Worm (Caenorhabditis elegans) whole organism, midembryonic: ENCODE measurements around the gene tdc-1.

ENCODE experiments used
- T22C8.4 ChIP-seq: fragments of 200-800 bp; sonication (Bioruptor generic); IDR thresholded peaks from 2 replicates; pipeline ENCODE4 v1.3.6; 2022; ENCODE audit warnings: missing genetic modification characterization, missing compliant biosample characterization
- cog-1 ChIP-seq: sonication (generic microtip); optimal IDR thresholded peaks from 2 replicates; lab custom pipeline; 2016; ENCODE audit warnings: missing genetic modification characterization, missing compliant biosample characterization
- flt-1 ChIP-seq: fragments of 200-800 bp; sonication (Bioruptor generic); IDR thresholded peaks from 2 replicates; pipeline ENCODE4 v1.3.6; 2022; ENCODE audit warnings: missing genetic modification characterization, missing compliant biosample characterization
- klf-2 ChIP-seq: fragments of 200-800 bp; sonication (Bioruptor generic); conservative IDR thresholded peaks from 2 replicates; pipeline ENCODE4 v1.3.6; 2022; ENCODE audit warnings: missing genetic modification reagents, missing genetic modification characterization, missing compliant biosample characterization
- med-1 ChIP-seq: sonication (generic microtip); optimal IDR thresholded peaks from 2 replicates; lab custom pipeline; 2017; ENCODE audit warnings: missing genetic modification characterization, mild to moderate bottlenecking, missing compliant biosample characterization, antibody characterized with exemption, missing genetic modification reagents; ENCODE audit not compliant: insufficient read depth
- ref-1 ChIP-seq: fragments of 200-800 bp; sonication (Bioruptor generic); conservative IDR thresholded peaks from 2 replicates; pipeline ENCODE4 v1.3.6; 2022; ENCODE audit warnings: missing genetic modification reagents, missing genetic modification characterization, missing compliant biosample characterization
- tab-1 ChIP-seq: fragments of 200-800 bp; sonication (Bioruptor generic); IDR thresholded peaks from 2 replicates; pipeline ENCODE4 v1.3.6; 2022; ENCODE audit warnings: missing genetic modification characterization, missing compliant biosample characterization
- ztf-23 ChIP-seq: fragments of 200-800 bp; sonication (Bioruptor generic); IDR thresholded peaks from 2 replicates; pipeline ENCODE4 v1.3.6; 2022; ENCODE audit warnings: missing genetic modification reagents, missing genetic modification characterization, missing compliant biosample characterization
- ztf-29 ChIP-seq: fragments of 200-800 bp; sonication (Bioruptor generic); IDR thresholded peaks from 2 replicates; pipeline ENCODE4 v1.3.6; 2022; ENCODE audit warnings: missing genetic modification reagents, missing genetic modification characterization, missing compliant biosample characterization

The tdc-1 gene

DNA sequence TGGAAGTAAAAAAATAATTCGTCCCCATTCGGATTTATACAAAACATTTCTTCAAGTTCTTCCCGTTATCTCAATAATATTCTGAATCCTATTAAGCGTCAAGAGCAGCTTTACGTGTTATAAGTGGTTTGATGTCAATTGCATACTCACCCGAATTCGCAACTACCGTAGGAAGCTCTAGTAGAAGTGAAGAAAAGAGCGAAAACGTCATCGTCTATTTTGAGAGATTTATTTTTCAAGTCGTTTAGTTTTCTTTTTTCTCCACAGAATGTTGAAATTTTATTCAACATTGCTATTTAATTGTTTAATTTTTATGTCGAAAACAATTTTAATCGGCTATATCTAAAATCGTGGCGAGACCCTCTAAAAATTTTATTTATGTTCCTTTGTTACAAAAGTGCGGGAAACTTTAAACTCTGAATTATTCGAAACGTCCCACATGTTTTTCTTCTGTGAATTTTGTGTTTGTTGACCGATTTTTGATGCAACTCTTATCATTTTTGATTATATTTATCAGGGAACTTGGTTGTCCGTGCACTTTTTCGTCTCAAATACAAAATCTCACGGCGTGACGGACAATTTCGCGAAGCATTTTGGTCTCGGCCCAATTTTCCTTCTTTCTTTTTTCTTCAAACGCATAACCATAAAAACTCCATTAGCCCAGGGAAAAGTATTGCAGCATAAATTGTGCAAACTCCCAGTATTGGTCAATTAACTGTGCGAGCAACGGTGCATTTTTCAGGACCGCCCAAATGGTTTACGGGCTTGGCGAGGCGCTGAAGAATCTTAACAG, at the start of gene tdc-1:
tdc-1 (plus strand) TSS at position 743 of the 793 bp plus-strand sequence.
- TF ChIP-seq tab-1 (GFP tag; lab: Robert Waterston, UW) (no peak), ztf-23 (GFP tag; lab: Robert Waterston, UW) (no peak)

DNA sequence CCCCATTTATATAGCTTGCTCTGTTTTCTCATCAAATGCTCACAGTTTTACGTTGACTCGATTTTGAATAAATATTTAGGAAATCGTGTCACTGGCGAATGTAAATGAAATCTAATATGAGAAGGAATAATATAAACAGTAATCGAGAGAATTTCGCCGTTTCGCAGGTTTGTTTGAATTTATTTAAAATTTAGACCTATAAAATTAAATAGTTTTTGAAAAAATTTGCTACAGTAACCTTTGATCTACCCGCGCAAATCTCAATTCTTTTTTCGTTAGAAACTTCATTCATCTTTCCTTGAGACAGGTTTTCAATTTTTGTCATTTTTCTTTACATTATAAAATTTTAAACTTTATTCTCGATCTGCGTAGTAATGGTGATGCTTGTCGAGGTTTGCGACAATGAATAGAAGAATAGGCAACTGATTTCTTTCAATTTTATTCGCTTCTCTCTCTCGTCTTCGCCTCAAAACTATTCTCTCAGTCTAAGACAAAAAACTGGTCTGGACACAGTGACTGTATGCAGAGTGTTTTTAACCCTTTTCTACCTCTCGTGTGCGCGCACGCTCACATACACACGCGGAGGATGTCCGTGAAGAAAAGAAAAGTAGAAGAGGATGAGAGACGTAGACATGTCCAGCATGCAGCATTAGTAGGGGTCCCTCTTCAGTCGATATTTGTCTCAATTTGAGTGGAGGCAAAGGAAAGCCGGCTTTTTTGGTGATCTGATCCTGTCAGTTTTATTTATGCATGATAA, 47.9 kb upstream of the tdc-1 start, which contains the start of gene dab-1:
dab-1 (plus strand) TSS at position 78 of the 757 bp plus-strand sequence.
- TF ChIP-seq T22C8.4 (GFP tag; lab: Robert Waterston, UW) (no peak), tab-1 (GFP tag; lab: Robert Waterston, UW) (no peak), klf-2 (no peak), ref-1 (GFP tag; lab: Robert Waterston, UW) (no peak), cog-1 (no peak), ztf-29 (GFP tag; lab: Robert Waterston, UW) (no peak)

DNA sequence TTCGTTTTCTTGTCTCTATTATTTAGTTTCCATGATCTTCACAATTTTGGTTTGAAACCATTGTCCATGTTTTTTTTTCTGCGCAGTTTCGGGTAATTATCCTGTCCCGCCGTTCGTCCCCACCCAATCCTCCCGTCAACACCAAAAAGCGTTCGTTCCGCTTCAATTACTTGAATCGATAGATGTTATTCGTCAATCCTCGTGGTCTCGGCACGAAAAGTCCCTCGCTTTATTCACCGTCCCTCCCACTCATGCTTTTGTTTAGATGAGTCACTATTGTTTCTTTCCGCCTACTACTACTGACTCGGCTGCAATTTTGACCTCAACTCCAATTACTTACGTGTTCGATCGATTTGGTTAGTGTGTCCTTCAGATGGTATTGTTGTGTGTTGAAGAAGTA, 47.0 kb upstream of the tdc-1 start:
- TF ChIP-seq ref-1 (GFP tag; lab: Robert Waterston, UW), result no peak
- TF ChIP-seq T22C8.4 (GFP tag; lab: Robert Waterston, UW), result no peak
- TF ChIP-seq med-1 (GFP tag; lab: Kevin White, UChicago), result no peak

DNA sequence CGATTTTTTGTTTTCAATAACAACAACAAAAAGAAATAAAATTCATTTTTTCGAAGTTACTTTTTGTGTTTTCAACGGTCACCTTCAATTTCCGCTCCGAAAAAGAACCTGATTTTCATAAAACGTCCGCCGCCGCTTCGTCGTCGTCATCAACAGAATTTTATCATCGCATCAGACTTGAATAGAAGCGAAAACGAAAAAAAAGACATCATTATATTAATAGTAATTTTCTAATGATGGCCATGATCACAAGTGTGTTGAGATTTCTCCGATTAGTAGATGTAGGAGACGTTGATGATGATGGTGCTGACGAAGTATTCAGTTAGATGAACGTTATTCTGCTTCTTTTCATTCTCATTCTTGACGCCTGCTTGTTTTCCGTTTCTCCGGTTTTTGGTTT, 46.5 kb upstream of the tdc-1 start:
- TF ChIP-seq ztf-23 (GFP tag; lab: Robert Waterston, UW), result no peak
- no peak for TF ChIP-seq med-1 (GFP tag; lab: Kevin White, UChicago)
- TF ChIP-seq ztf-29 (GFP tag; lab: Robert Waterston, UW), result no peak
- no peak for TF ChIP-seq tab-1 (GFP tag; lab: Robert Waterston, UW)
- TF ChIP-seq T22C8.4 (GFP tag; lab: Robert Waterston, UW), result no peak
- TF ChIP-seq cog-1, result no peak
- TF ChIP-seq klf-2, result no peak
- TF ChIP-seq flt-1, result no peak
- TF ChIP-seq ref-1 (GFP tag; lab: Robert Waterston, UW), result no peak

DNA sequence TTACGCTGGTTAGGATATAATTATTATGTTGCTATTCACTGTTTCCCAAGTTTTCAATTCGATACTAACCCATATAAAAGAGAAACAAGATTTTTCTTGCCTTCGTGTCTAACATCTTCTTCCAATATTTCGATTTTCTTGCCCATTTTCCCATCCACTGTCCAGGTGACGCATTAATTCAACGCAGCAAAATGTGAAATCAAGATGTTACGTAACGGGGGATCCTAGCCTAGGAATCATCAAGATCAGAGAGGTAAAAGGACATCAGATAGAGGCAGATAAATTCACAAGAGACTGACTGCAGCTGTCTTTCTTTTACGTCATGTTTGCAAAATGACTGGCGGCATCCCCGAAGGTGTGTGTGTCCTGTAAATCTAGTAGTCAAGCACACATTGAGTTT, 45.8 kb upstream of the tdc-1 start:
- no peak for TF ChIP-seq ref-1 (GFP tag; lab: Robert Waterston, UW)
- no peak for TF ChIP-seq klf-2
- no peak for TF ChIP-seq ztf-29 (GFP tag; lab: Robert Waterston, UW)

DNA sequence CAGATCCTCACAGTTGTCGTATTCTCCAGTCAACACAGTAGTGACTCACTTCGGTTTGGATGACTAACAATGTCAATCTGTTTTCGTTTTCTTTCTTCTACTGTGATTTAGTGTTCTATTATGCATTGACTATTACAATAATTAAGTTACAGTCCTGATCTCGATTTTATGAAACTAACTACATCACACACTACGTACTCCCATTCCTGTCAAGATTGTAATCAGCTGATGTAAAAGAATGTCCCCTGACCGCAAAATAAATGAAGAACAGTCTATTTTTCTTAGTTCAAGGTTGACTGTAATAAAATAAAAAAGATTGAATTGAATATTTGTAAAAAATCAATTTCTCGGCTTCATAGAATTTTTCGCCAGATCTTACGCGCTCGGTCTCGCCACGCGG, 45.0 kb upstream of the tdc-1 start:
- no peak for TF ChIP-seq ztf-29 (GFP tag; lab: Robert Waterston, UW)

DNA sequence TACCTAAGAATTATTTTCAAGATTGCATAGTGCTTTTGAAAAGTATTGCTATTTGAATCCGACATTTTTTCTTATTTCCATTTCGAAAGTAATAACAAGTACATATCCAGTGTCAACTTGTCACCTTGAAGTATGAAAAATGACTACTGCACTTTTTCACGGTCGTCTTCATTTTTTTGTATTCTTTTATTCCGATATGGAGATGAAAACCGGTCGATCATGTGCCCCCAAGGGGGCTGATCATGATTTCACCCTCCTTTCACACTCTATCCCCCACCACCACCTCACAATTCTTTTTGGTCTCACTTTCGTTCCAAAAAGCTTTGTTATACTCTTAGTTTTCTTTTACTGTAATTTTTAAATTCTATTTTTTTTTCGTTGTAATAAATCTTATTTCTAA, 44.5 kb upstream of the tdc-1 start:
- TF ChIP-seq cog-1 (no peak), T22C8.4 (GFP tag; lab: Robert Waterston, UW) (no peak), tab-1 (GFP tag; lab: Robert Waterston, UW) (no peak), ref-1 (GFP tag; lab: Robert Waterston, UW) (no peak), ztf-29 (GFP tag; lab: Robert Waterston, UW) (no peak), klf-2 (no peak), med-1 (GFP tag; lab: Kevin White, UChicago) (no peak), flt-1 (no peak), ztf-23 (GFP tag; lab: Robert Waterston, UW) (no peak)

DNA sequence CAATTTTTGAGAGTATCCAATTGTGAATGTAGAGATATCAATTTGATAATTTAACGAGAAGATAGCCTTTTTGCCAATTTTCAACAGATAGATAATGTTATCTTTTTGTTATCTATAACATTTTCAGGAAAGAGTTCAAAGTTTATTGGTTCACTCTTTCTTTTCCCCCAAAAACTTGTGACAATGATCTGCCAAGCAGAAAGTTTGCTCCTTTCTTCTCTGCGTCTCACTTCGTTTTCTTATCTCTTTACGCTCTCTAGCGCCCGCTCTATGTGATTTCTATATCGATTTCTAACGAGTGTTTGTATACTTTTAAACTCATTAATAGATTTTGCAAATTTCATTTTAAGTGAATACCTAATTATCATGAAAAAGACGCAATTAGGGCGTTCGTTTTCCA, 43.9 kb upstream of the tdc-1 start:
- TF ChIP-seq ref-1 (GFP tag; lab: Robert Waterston, UW), result no peak
- no peak for TF ChIP-seq tab-1 (GFP tag; lab: Robert Waterston, UW)
- TF ChIP-seq T22C8.4 (GFP tag; lab: Robert Waterston, UW), result no peak
- TF ChIP-seq klf-2, result no peak

DNA sequence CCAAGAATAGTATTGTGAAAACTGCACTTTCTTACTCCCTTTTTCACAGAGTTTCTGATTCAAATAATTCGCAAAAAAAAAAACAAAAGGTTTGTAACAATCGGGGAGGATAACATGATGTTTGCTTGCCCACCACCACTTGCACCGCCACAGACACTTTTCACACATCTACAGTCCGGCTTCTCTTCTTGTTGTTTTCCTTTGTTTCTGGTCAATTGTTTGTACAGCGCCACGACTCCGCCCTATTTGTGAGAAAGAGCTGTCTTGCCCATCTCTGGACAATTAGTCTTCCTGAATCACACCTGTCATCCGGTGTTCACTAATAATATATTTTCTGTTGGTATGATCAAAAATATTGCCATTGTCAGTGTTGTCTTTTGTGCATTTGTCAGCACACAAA, 39.4 kb upstream of the tdc-1 start, which contains the start of gene M110.9:
M110.9 (plus strand) TSS at position 301 of the 400 bp plus-strand sequence.
- TF ChIP-seq tab-1 (GFP tag; lab: Robert Waterston, UW) (no peak), ref-1 (GFP tag; lab: Robert Waterston, UW) (no peak), ztf-29 (GFP tag; lab: Robert Waterston, UW) (no peak), cog-1 (no peak), med-1 (GFP tag; lab: Kevin White, UChicago) (no peak), flt-1 (no peak), klf-2 (no peak), T22C8.4 (GFP tag; lab: Robert Waterston, UW) (no peak), ztf-23 (GFP tag; lab: Robert Waterston, UW) (no peak)

DNA sequence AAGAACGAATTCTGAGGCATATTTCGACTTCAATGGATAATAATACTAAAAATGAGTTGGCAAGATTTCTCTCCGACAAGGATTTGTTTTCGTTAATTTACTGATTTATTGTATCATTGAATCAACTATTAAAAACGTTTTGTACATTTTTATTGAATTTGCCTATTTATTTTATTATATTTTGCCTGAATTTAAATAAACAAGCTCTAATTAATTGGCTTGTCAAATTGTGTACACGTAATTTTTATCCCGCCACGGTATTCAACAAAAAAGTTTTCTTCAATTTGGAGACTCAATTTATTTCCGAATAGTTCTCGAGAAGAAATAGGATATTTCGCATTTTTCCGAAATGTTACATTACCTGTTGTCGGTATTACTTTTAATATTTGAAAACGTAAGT, 37.9 kb upstream of the tdc-1 start, which contains the start of gene M110.7:
M110.7 (plus strand) TSS at position 301 of the 400 bp plus-strand sequence.
- no peak for TF ChIP-seq cog-1
- TF ChIP-seq flt-1, result no peak
- TF ChIP-seq T22C8.4 (GFP tag; lab: Robert Waterston, UW), result no peak
- no peak for TF ChIP-seq ref-1 (GFP tag; lab: Robert Waterston, UW)
- TF ChIP-seq med-1 (GFP tag; lab: Kevin White, UChicago), result no peak
- no peak for TF ChIP-seq ztf-23 (GFP tag; lab: Robert Waterston, UW)
- no peak for TF ChIP-seq klf-2
